Worm (Caenorhabditis elegans): ENCODE results near the gene K04G11.3.

The K04G11.3 gene

DNA sequence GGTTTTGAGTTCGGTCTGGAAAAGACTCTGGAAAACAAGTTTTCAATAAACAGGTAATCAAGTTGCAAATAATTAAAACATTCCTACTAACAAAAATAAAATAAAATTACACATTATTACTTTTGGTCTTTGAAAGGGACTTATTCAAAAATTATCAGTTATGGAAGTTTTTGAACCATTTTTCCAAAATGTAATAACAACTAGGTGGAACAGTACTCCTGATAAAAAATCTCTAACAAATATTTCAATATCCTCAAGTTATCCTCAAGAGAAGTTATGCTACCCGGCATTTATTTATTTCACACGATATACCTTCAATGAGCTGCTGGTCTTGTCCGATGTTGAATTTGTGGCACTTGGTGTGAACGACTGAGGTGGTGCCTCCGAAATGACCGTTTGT lies 7.8 kb downstream of the K04G11.3 start:
- no peak for TF ChIP-seq vab-15 (tag; optimal IDR thresholded peaks at IDR 0.05)
- no peak for TF ChIP-seq efl-1 (optimal IDR thresholded peaks at IDR 0.05)
- TF ChIP-seq efl-1 (GFP tag; optimal IDR thresholded peaks at IDR 0.05 in 1 of 2): peak in 1 of 2 experiments; percentile 72

DNA sequence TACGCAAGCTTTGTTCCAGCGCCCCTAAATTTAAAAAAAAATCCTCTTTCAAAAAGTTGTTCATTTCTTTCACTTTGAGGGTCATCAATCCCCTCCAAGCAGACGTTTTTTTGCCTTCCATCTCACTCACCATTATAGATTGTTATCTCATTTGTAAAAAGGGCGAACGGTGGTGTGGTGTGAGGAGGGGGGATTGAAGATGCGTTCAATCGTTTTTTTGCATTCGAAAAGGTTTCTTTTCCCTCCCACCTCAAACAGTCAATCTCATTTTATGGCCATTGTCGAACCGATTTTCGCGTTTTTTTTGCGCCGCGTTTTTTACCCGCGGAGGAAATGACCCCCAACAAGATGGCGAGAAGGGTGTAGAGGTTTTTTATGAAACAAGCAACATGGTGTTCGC lies 8.6 kb downstream of the K04G11.3 start:
- no peak for TF ChIP-seq swsn-7 (tag; optimal IDR thresholded peaks at IDR 0.05)
- TF ChIP-seq nhr-11 (tag; optimal IDR thresholded peaks at IDR 0.05): no peak
- TF ChIP-seq xbp-1 (tag; optimal IDR thresholded peaks at IDR 0.05): no peak
- TF ChIP-seq Y116A8C.19 (tag; optimal IDR thresholded peaks at IDR 0.05; ENCODE audit: borderline replicate concordance): no peak
- TF ChIP-seq ceh-63 (GFP tag; optimal IDR thresholded peaks at IDR 0.05): no peak
- TF ChIP-seq isw-1 (GFP tag; IDR thresholded peaks at IDR 0.05): no peak
- no peak for TF ChIP-seq nhr-71 (tag; optimal IDR thresholded peaks at IDR 0.05)
- TF ChIP-seq zag-1 (tag; optimal IDR thresholded peaks at IDR 0.05): no peak
- no peak for TF ChIP-seq fkh-10 (GFP tag; optimal IDR thresholded peaks at IDR 0.05)
- no peak for TF ChIP-seq unc-98 (GFP tag; IDR thresholded peaks at IDR 0.05)
- no peak for TF ChIP-seq nhr-84 (tag; optimal IDR thresholded peaks at IDR 0.05)
- TF ChIP-seq nhr-77 (tag; optimal IDR thresholded peaks at IDR 0.05): no peak
- TF ChIP-seq ceh-82 (tag; optimal IDR thresholded peaks at IDR 0.05): no peak
- no peak for TF ChIP-seq nhr-12 (tag; optimal IDR thresholded peaks at IDR 0.05)
- no peak for TF ChIP-seq ceh-90 (tag; optimal IDR thresholded peaks at IDR 0.05)
- TF ChIP-seq efl-1 (optimal IDR thresholded peaks at IDR 0.05): no peak
- no peak for TF ChIP-seq efl-1 (GFP tag; optimal IDR thresholded peaks at IDR 0.05 in 1 of 2)
- no peak for TF ChIP-seq nhr-47 (tag; optimal IDR thresholded peaks at IDR 0.05)
- TF ChIP-seq irx-1 (tag; optimal IDR thresholded peaks at IDR 0.05): no peak

DNA sequence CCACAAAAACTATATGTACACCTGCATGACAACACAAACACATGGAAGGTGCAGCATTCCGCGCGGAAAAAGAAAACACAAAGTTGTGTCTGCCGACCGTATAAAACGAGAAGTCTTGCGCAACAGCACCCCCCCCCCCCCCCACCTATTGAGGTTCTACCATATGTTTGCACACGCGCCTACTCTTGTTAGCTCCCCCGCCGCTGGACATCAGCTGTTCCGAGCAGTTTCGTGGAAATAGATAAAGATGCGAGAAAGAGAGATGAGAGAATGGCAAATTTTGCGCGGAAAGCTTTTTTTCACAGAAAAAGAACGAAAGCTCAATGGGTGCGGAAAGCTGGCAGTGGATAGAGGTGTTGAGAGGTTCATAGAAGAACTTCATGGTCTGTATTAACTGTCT lies 11.9 kb downstream of the K04G11.3 start:
- TF ChIP-seq dsc-1 (tag; optimal IDR thresholded peaks at IDR 0.05): no peak
- TF ChIP-seq sox-4 (tag; optimal IDR thresholded peaks at IDR 0.05): no peak
- TF ChIP-seq nhr-20 (tag; optimal IDR thresholded peaks at IDR 0.05): no peak
- peak; percentile 14 for TF ChIP-seq rnt-1 (tag; optimal IDR thresholded peaks at IDR 0.05)
- TF ChIP-seq lin-14 (GFP tag; optimal IDR thresholded peaks at IDR 0.05): peak; percentile 25
- no peak for TF ChIP-seq aly-2 (tag; optimal IDR thresholded peaks at IDR 0.05)
- no peak for TF ChIP-seq F16B12.6 (tag; optimal IDR thresholded peaks at IDR 0.05)
- no peak for TF ChIP-seq nhr-84 (tag; optimal IDR thresholded peaks at IDR 0.05)
- no peak for TF ChIP-seq isw-1 (GFP tag; IDR thresholded peaks at IDR 0.05)

DNA sequence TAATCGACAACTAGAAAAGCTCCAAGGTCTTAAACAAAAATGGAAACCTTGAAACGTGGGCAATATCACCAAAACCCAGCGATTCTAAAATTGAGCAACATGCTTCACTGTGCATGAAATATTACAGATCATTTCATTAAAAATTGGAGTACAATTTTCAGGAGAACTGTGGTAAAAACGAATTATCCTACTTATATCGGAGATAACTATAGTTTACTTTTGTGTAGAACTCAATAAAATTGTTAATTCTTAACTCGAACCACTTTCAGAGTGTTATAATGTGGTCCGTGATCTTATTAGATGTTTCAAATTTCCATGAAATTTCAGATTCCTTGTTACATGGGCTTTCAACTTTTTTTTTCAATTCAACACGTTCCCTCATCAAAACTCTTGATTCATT lies 12.3 kb downstream of the K04G11.3 start, which contains the start of gene K04G11.1:
Gene K04G11.1 (plus strand): TSS at position 301 of the 400 bp plus-strand sequence.
- no peak for TF ChIP-seq nhr-237 (tag; optimal IDR thresholded peaks at IDR 0.05)
- no peak for TF ChIP-seq nhr-90 (tag; optimal IDR thresholded peaks at IDR 0.05; ENCODE audit: poor library complexity)
- no peak for TF ChIP-seq skn-1 (tag; optimal IDR thresholded peaks at IDR 0.05)
- TF ChIP-seq sptf-1 (tag; optimal IDR thresholded peaks at IDR 0.05): no peak
- TF ChIP-seq ces-1 (GFP tag; optimal IDR thresholded peaks at IDR 0.05): no peak
- no peak for TF ChIP-seq unc-130 (tag; optimal IDR thresholded peaks at IDR 0.05)

DNA sequence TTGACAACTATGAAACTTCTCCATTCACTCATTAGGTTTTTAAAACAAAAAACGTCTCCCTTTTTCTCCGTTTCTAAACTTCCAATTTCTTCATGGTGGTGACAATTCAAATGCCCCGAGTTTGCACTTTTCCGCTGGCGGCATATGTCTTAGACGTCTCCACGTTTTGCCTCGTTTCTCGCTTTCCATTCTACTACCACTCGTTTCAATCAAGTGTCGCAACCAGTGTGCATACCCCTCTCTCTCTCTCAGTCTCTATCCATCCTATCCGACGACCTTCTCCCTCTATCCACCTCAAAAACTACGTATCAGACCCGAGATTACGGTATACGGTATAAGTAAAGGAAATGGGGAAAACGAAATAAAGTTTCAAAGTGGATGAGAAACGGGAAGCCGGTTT lies 13.3 kb downstream of the K04G11.3 start:
- TF ChIP-seq snpc-4 (tag; optimal IDR thresholded peaks at IDR 0.05) (no peak), blmp-1 (tag; optimal IDR thresholded peaks at IDR 0.05) (peak; percentile 15), rnt-1 (tag; optimal IDR thresholded peaks at IDR 0.05) (peak; percentile 37), unc-86 (tag; optimal IDR thresholded peaks at IDR 0.05) (no peak), sptf-1 (tag; optimal IDR thresholded peaks at IDR 0.05) (no peak), efl-1 (optimal IDR thresholded peaks at IDR 0.05) (peak in 1 of 2 experiments; percentile 3), efl-1 (GFP tag; optimal IDR thresholded peaks at IDR 0.05 in 1 of 2) (no peak), lsy-2 (tag; optimal IDR thresholded peaks at IDR 0.05) (peak in 1 of 2 experiments; percentile 44), mep-1 (tag; optimal IDR thresholded peaks at IDR 0.05) (peak; percentile 62), lin-14 (GFP tag; optimal IDR thresholded peaks at IDR 0.05) (peak; percentile 32), mab-9 (GFP tag; IDR thresholded peaks at IDR 0.05) (no peak)
